Worm (Caenorhabditis elegans): ENCODE results near the gene dpyd-1.

The dpyd-1 gene

DNA sequence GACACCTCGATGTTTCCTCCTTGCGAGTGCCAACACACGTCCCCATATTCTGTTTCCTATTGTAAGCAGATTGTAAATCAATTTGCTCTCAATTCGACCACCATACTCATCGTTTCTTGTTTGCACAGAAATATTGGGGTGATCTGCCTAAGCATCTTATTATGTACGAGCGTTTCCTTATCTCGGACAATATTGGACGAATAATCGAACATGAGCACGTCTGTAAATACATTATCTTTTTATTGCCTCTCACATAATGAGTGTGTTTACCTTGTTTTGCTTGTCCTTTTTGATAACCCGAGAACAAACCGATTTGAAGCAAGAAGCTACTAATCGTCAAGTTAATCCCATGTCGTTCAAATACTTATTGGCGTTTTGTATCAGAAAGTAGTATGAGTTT lies 12.6 kb upstream of the dpyd-1 start:
- TF ChIP-seq pqm-1 (tag; optimal IDR thresholded peaks at IDR 0.05) (no peak), mep-1 (tag; optimal IDR thresholded peaks at IDR 0.05) (no peak), nhr-19 (GFP tag; conservative IDR thresholded peaks at IDR 0.05) (no peak), lir-3 (tag; optimal IDR thresholded peaks at IDR 0.05; ENCODE audit: poor library complexity) (no peak), aly-2 (tag; optimal IDR thresholded peaks at IDR 0.05) (no peak), nhr-71 (tag; optimal IDR thresholded peaks at IDR 0.05) (no peak), ceh-82 (tag; optimal IDR thresholded peaks at IDR 0.05) (no peak), blmp-1 (tag; optimal IDR thresholded peaks at IDR 0.05) (no peak), skn-1 (tag; optimal IDR thresholded peaks at IDR 0.05) (no peak), nhr-12 (tag; optimal IDR thresholded peaks at IDR 0.05) (no peak), ceh-8 (GFP tag; optimal IDR thresholded peaks at IDR 0.05) (no peak)

- TF ChIP-seq nhr-71 (tag; optimal IDR thresholded peaks at IDR 0.05) (no peak), nhr-77 (tag; optimal IDR thresholded peaks at IDR 0.05) (no peak), blmp-1 (tag; optimal IDR thresholded peaks at IDR 0.05) (peak; percentile 52), fkh-4 (tag; optimal IDR thresholded peaks at IDR 0.05; ENCODE audit: borderline replicate concordance) (no peak), snu-23 (GFP tag; optimal IDR thresholded peaks at IDR 0.05) (no peak), zip-4 (GFP tag; optimal IDR thresholded peaks at IDR 0.05) (no peak)
These were observed 10.5 kb upstream of the dpyd-1 start for ce11 chrX:5457184-5457583.

ce11 chrX:5458043-5458442 lies 9.6 kb upstream of the dpyd-1 start:
- TF ChIP-seq efl-1 (optimal IDR thresholded peaks at IDR 0.05) = no peak
- TF ChIP-seq efl-1 (GFP tag; optimal IDR thresholded peaks at IDR 0.05 in 1 of 2) = peak in 1 of 2 experiments; percentile 65
- TF ChIP-seq snpc-4 (tag; optimal IDR thresholded peaks at IDR 0.05) = no peak
- no peak for TF ChIP-seq ets-5 (GFP tag; IDR thresholded peaks at IDR 0.05)
- TF ChIP-seq ces-1 (GFP tag; optimal IDR thresholded peaks at IDR 0.05) = no peak
- no peak for TF ChIP-seq zag-1 (tag; optimal IDR thresholded peaks at IDR 0.05)

ce11 chrX:5458750-5459149 lies 8.9 kb upstream of the dpyd-1 start:
- TF ChIP-seq efl-1 (optimal IDR thresholded peaks at IDR 0.05) (no peak), efl-1 (GFP tag; optimal IDR thresholded peaks at IDR 0.05 in 1 of 2) (peak in 1 of 2 experiments; percentile 43), skn-1 (tag; optimal IDR thresholded peaks at IDR 0.05) (no peak)

DNA sequence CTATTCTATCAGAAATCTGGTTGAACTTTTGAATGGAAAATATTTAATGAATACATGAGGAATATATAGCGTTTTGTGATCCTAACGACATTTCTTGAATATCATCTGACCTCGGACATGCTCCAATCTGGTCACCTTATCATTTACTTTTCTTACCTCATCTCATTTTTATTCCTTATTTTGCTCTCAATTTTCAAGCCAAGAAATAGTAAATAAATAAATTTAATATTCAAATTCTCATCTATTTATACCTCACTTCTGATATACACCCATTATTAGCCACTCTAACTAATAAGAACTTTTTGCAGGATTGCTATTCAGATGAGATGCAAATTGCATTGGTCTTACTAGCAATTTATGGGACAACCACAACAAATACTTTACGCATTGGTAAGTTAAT lies 6.7 kb upstream of the dpyd-1 start, which contains the start of gene ddr-1:
Gene ddr-1, plus strand, starts transcription at position 301 of the 400 bp plus-strand sequence.
- no peak for TF ChIP-seq fkh-4 (tag; optimal IDR thresholded peaks at IDR 0.05; ENCODE audit: borderline replicate concordance)
- TF ChIP-seq C16A3.4 (tag; optimal IDR thresholded peaks at IDR 0.05) = no peak
- TF ChIP-seq egl-13 (tag; optimal IDR thresholded peaks at IDR 0.05) = no peak
- TF ChIP-seq alr-1 (tag; optimal IDR thresholded peaks at IDR 0.05; ENCODE audit: borderline replicate concordance) = no peak
- TF ChIP-seq ztf-11 (tag; optimal IDR thresholded peaks at IDR 0.05) = no peak

- no peak for TF ChIP-seq ceh-63 (GFP tag; optimal IDR thresholded peaks at IDR 0.05)
- TF ChIP-seq elt-2 (tag; optimal IDR thresholded peaks at IDR 0.05) = peak; percentile 71
These were observed 2.0 kb upstream of the dpyd-1 start for ce11 chrX:5465631-5466030.

DNA sequence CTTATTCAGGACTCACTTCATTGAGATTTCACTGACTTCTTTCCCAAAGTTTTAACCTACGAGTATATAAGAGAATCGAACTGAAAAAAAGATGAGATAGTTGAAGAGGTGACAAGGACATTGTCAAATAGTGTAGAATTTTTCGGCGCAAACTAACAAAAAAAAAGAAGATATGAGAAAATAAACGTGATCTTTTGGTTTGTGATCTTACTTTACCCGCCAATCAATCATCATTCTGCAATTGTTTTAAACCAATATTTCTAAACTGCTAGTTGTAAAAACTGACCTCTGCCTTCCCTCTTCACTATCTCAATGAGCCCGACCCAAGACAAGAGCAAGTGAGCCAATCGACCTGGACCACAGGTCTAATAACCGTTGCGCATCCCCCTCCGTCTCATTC lies 1.5 kb upstream of the dpyd-1 start:
- TF ChIP-seq nhr-20 (tag; optimal IDR thresholded peaks at IDR 0.05) (peak; percentile 46), tbx-2 (tag; optimal IDR thresholded peaks at IDR 0.05) (peak; percentile 1), lin-14 (GFP tag; optimal IDR thresholded peaks at IDR 0.05) (peak; percentile 26), nhr-71 (tag; optimal IDR thresholded peaks at IDR 0.05) (peak; percentile 3), ceh-90 (tag; optimal IDR thresholded peaks at IDR 0.05) (no peak), nhr-90 (tag; optimal IDR thresholded peaks at IDR 0.05; ENCODE audit: poor library complexity) (peak; percentile 9), nhr-19 (GFP tag; conservative IDR thresholded peaks at IDR 0.05) (0 out of 2 replicates have a peak, but pooled peaks have one; percentile 3), nhr-85 (tag) (peak; percentile 85), ztf-4 (tag; optimal IDR thresholded peaks at IDR 0.05) (no peak)

Data from whole organism, L1 larva.